Fruit fly (Drosophila melanogaster) S2 (cell line): Measurements from ENCODE around the gene CG4210.
A peak's percentile ranks its signal among the peaks of the same experiment; 100 is the strongest.

Source experiments
- CG8478 ChIP-seq: fragments of >200 bp; optimal IDR thresholded peaks from 2 replicates; lab custom pipeline; 2018
- CTCF ChIP-seq, 2 experiments: fragments of >200 bp; optimal IDR thresholded peaks; 2 replicates each; lab custom pipeline; 2018

The CG4210 gene

DNA sequence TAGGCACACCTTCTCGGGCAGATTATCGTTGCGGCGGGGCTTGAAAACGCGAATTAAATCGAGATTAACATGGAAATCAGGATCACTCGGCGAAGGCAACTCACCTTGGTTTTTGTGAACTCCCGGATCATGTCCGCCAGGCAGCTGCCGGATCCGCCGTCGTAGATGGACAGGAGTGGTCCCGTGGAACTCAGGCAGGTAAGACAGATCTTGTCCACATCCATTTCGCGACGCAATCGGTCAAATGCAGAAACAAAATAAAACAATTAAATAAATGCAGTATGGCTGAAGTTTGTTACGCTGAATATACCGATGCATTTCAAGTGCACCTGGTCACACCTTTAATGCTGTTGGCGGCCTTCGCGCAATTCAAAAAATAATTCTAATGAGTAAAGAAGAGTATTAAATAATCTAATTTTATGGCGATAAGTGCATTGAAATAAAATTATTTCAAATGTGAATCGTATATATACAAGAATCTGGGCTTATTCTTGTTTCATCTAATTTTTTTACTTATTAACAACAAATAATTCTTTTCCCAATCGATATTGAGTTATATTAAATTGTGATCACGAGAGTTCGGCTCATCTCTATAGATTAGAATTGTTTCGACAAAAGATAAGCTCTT lies at the start of gene CG4210, which contains the start of gene CG6654:
CG4210 (plus strand) TSS at position 613 of the 628 bp plus-strand sequence.
CG6654 (minus strand) TSS at position 297 of the 628 bp plus-strand sequence.
- TF ChIP-seq CTCF (optimal IDR thresholded peaks at IDR 0.05; lab: Kevin White, UChicago): no peak
- no peak for TF ChIP-seq CG8478 (lab: Kevin White, UChicago)

DNA sequence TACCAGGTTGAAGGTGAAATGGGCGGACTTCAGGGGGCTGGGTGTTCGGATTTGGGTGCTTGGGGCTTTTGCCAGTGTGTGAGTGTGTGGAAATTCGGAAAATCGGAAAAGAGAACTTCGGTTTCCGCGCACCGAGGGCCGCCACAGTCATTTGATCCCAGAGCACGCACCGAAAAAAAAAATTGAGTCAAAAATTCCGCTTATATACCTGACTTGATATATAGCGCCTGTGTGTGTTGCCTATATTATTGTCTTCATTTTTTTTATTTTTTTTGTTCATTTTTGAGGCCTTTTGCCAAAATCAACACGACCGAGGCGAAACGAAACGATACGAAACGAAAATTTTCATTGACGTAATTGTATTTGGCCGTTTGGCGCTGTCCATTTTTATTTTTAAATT lies 36.5 kb upstream of the CG4210 start:
- no peak for TF ChIP-seq CG8478 (lab: Kevin White, UChicago)

DNA sequence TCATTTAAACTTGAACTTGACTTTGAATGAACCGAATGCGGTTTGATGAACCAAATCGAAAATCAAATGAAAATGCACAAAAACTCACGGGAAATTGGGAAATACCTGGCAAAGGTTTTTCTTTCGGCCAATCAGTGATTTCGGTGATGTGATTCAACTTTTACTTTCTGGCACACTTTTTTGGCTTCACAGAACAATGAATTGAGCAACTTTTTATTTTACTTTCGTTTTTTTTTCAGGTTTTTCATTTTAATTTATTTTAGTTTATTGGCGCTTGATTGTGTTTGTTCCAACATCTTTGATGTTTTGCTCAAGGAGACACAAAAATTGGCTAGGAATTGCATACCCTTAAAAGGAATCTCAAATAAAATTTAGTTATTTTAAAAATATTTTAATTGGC lies 32.3 kb upstream of the CG4210 start, which contains the start of gene Mf:
Mf (minus strand) TSS at position 44 of the 400 bp plus-strand sequence.
- TF ChIP-seq CTCF (optimal IDR thresholded peaks at IDR 0.05; lab: Kevin White, UChicago) (no peak), CG8478 (lab: Kevin White, UChicago) (no peak)

DNA sequence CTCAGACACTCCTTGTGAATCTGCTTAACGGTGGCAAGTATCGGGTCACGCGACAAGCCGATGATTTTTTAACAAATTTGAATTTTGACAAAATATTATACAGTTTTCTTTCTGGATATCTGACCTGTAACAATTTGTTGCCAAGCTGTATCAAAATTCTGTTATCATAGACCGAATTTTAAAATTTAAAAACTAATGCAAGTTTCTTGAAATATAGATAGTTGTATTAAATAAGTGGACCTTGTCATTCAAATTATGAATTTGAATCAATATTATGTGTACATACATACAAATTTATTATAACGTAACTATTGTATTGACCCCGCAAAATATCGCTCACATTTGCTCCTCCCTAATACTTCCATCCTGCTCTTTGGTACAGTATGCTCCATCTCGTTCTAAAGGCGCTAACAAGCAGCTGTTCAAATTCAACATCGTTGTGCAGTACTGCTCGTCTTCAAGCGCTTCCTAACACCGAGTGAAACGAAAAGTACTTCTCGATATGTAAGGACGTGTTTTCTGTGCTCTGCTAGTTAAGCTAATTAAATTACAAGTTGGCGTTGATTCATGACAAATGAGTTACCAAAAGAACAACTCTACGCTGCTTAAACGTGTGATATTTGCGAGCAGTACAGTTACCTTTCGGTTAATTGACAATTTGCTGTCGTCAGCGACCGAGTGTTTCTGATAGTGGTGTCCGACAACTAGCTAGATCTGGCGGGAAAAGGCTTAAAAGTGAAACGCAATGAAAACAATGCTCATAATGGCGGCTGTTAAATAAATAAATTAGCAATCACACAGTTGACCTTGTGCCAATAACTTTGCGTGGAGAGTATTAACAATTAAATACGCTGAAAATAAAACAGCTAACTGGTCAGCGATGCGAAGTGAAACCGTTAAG lies 17.4 kb upstream of the CG4210 start, which contains the start of the genes Kpc1 and CG42542:
Kpc1 (minus strand) TSS at position 77 of the 901 bp plus-strand sequence.
CG42542 (plus strand) TSS at position 465 of the 901 bp plus-strand sequence.
- no peak for TF ChIP-seq CTCF (optimal IDR thresholded peaks at IDR 0.05; lab: Kevin White, UChicago)

DNA sequence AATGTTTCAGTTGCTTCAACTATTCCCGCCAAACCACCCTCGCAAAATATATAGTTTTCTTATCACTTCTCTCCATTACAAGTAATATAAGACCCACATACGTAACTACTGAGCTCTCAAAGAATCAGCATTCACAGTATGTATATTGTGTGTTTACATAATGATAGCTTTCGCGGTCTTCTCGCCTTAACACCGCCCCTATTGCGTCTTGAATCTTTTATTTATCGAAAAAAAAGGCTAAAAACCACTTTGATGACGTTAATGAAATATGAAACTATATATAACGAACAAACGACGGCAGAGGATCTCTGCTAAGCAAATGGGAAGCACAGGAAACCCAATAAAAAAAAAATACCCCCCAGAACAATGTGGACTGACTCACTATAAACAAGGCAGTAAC lies 16.4 kb upstream of the CG4210 start:
- TF ChIP-seq CG8478 (lab: Kevin White, UChicago): no peak
- no peak for TF ChIP-seq CTCF (optimal IDR thresholded peaks at IDR 0.05; lab: Kevin White, UChicago)

DNA sequence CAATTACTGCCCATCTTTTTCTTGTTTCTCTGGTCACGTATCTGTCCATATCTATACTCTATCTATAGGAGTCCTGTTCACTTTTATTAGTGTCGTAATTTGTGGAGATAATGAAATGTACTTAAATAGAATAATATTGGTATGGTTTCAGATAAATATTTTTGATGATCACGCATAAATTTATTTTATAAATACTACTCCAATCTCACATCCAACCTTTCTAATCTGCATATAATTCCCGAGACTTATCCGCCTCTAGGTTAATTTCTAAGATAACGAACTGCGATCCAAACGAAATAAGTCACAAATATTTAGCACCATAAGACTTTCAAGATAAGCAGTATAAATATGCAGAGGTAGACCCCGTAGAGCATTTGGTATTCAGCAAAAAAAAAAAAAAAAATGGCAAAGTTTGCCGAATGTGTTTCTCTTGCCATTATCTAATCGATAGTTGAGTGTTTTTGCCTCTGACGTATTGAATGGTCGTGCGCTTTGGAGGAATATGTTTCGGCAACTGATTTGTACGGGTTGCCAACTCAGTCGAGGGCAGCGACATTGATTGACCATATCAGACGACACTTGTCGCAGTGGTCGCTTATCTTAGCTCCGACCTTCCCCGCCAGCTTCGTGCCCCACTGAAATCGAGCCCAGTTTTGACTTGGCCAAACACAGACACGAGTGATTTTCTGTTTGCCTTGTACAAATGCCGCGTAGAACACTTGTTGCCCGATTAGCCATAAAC lies 15.6 kb upstream of the CG4210 start:
- TF ChIP-seq CTCF (optimal IDR thresholded peaks at IDR 0.05; lab: Kevin White, UChicago) (no peak), CG8478 (lab: Kevin White, UChicago) (no peak)

DNA sequence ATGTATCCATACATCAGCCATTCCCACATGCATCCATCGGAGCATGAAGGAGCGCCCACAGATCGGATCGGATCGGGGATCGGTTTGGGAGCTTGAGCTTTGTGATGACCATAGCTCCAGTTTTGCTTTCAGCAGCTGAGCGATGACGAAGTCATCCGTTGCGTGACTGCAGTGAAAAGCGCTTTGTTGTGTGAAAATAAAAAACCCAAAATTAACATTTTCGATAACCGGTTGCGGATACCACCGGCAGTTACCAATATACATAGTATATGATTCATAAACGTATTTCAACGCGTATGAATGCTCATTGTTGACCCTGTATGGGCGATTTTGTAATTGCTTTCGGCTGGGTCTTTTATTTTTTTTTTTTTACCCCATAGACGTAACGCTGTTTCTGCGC lies 8.6 kb upstream of the CG4210 start:
- TF ChIP-seq CG8478 (lab: Kevin White, UChicago): no peak
- TF ChIP-seq CTCF (optimal IDR thresholded peaks at IDR 0.05; lab: Kevin White, UChicago): no peak

DNA sequence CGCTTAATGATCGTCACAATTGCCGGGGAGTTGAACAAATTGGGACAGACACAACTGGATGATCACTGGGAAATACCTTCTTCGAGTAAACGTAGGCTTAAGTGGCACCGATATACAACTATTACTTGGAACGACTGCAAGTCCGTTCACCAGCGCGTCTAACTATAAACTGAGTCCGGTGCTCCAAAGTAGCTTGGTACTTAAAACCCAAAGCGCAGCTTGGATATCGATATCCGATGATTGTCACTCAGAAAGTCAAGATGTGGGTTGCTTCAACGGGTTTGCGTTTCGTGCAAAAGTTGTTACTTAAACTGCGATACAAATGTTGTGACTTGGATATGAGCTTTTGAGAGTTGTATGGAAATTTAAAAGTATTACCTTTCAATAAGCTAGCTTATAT lies 7.5 kb upstream of the CG4210 start, which contains the start of gene Spn88Ea:
Spn88Ea (minus strand) TSS at position 175 of the 400 bp plus-strand sequence.
- TF ChIP-seq CG8478 (lab: Kevin White, UChicago) (no peak), CTCF (optimal IDR thresholded peaks at IDR 0.05; lab: Kevin White, UChicago) (no peak)

DNA sequence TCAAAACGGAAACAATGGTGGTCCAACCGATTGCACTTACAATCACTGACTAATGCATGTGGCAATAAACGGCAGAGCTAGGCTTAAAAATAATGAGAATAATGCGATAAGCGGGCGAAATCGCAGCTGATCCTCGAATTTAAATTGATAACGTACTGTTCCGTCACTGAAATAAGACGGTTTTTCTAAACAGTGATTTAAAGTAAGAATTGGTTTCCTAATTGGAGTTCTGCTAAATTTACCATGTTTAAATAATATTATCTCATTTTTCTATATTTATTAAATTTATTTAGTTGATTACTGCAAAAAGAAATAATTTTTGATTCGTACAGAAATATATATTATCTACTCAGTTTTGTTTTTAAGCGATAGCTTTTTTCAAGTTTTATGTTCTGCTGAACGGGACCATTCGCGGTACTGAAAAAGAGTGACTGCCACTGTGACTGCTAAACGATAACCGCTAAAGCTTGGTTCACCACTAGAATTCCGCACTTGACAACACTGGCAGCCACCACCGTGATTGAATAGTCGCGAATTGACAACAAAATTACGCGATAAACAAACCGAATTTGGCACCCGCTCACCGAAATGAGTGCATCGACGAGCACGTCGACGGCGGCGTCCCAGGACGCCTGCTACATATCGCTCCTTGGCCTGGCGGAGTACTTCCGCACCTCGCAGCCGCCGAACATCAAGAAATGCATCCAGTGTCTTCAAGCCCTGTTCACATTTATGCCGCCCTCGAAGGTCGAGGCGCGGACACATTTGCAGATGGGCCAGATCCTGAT lies 4.9 kb upstream of the CG4210 start, which contains the start of the genes Spn88Eb and Mau2:
Spn88Eb (minus strand) TSS at position 51 of the 788 bp plus-strand sequence.
Mau2 (plus strand) TSS at position 493 of the 788 bp plus-strand sequence.
- TF ChIP-seq CG8478 (lab: Kevin White, UChicago) (no peak), CTCF (optimal IDR thresholded peaks at IDR 0.05; lab: Kevin White, UChicago) (peak in 1 of 2 experiments; percentile 24)

DNA sequence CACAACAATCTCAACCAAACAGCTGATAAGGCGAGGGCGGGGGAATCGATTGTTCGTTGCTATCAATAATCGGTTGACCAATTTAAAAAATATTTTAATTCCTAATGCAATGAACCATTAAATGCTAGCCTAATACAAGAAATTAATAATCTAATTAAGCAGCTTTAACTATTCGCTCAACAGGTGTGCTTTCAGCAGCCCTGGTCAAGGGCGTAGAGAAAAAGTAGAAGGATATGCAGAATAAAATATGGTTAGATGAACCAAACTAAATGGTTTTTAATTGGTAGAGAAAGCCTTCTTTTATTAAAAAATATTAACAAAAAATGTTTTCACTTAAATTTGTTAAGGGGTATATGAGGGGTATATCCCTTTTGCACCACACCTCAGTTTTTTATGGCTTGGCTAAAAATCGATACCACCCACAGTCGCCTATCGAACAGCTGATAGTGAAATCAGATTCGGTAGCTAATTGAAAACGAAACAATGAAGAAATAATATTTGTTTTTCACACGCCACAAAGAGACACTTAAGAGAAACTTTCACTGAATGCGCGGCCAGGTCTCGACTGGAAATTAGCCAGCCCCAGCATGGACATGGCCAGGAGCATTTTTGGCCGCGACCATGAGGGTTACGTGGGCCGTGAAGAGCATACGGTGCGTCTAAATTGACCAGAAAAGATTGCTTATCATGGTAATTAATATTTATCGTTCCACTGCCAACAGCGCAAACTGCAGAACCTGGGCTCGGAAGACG lies 5.2 kb downstream of the CG4210 start, which contains the start of the genes SIDL and CG12241:
SIDL (minus strand) TSS at position 51 of the 753 bp plus-strand sequence.
CG12241 (plus strand) TSS at position 433 of the 753 bp plus-strand sequence.
- TF ChIP-seq CG8478 (lab: Kevin White, UChicago) (no peak), CTCF (optimal IDR thresholded peaks at IDR 0.05; lab: Kevin White, UChicago) (no peak)

DNA sequence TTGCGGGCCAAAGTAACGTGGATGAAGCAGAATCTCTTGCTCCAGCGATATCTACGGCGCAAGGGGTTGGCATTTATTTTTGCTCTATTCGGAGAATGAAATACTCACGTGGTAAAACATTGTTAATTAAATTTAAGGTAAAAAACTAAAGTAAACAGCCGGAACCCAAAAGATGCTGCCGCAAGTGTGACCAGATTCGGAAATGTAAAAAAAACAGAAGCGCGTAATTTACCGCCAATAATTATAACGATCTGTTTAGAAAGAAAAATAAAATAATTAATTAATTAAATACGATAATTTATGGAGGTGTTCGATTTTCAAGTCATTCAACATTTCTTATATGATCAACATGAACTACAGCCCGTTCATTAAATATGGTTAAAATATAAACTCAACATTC lies 9.2 kb downstream of the CG4210 start, which contains the start of gene Polr2G:
Polr2G (minus strand) TSS at position 208 of the 400 bp plus-strand sequence.
- TF ChIP-seq CTCF (optimal IDR thresholded peaks at IDR 0.05; lab: Kevin White, UChicago) (no peak), CG8478 (lab: Kevin White, UChicago) (no peak)

DNA sequence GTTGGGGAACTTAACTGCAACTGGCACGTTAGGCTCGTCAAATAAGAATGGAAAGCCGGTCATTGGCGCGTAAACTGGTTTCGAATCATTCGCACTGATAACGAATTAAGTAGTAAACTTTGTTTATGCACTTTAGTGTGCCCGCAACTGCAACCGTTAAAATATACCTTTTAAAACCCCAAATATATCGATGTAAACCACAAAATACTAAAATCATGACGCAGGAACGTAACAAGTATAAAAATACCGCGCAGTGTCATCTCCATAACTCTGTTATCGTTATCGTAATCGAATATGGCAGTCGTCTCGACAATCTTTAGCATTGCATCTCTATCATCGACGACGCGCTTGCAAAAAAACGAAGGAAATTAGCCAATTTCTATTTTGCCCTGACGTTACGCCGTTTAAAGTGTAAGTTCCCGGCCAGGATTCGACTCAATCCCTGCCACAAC lies 11.5 kb downstream of the CG4210 start, which contains the start of the genes CG31344 and Caf1-55:
CG31344 (minus strand) TSS at position 51 of the 452 bp plus-strand sequence.
Caf1-55 (plus strand) TSS at position 298 of the 452 bp plus-strand sequence.
- TF ChIP-seq CTCF (optimal IDR thresholded peaks at IDR 0.05; lab: Kevin White, UChicago): no peak
- no peak for TF ChIP-seq CG8478 (lab: Kevin White, UChicago)
